Fruit fly (Drosophila melanogaster): ENCODE measurements around the gene CG42758.

The CG42758 gene

DNA sequence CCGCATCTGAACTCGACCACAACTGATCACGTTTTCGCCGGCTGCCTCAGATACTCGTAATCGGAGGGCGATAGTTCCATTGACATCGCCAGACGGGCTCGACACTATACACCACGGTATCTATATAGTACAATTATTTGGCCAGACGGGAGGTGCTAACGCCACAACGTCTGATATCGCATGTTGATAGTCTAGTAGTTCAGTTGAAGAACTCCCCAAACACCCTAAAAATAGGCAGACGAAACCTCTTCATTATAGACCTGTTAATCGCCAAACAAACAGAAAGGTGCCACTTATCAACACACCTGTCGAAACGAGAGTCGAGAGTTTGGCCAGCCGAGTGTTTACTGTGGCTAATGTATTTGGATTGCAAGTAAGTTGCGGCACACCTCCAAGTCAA, 12.2 kb upstream of the CG42758 start:
- TF ChIP-seq CG6854 (GFP tag; optimal IDR thresholded peaks at IDR 0.05) (no peak), Gug (GFP tag; IDR thresholded peaks at IDR 0.05) (no peak), Hr4 (GFP tag; optimal IDR thresholded peaks at IDR 0.05) (no peak), OdsH (GFP tag; optimal IDR thresholded peaks at IDR 0.05) (no peak), eg (GFP tag; IDR thresholded peaks at IDR 0.05) (no peak), vri (GFP tag; optimal IDR thresholded peaks at IDR 0.05) (no peak), svp (GFP tag) (peak; percentile 37), dac (GFP tag; optimal IDR thresholded peaks at IDR 0.05) (no peak), net (GFP tag; optimal IDR thresholded peaks at IDR 0.05) (no peak), CG6808 (GFP tag; optimal IDR thresholded peaks at IDR 0.05) (peak; percentile 20), pdm3 (GFP tag; optimal IDR thresholded peaks at IDR 0.05) (no peak), cyc (GFP tag; optimal IDR thresholded peaks at IDR 0.05) (no peak), CG9139 (GFP tag; optimal IDR thresholded peaks at IDR 0.05) (no peak), ss (GFP tag; optimal IDR thresholded peaks at IDR 0.05) (peak in 1 of 2 experiments; percentile 16), esn (GFP tag; optimal IDR thresholded peaks at IDR 0.05) (no peak), Eip78C (GFP tag) (peak; percentile 35), fkh (GFP tag; optimal IDR thresholded peaks at IDR 0.05) (peak; percentile 95), Met (GFP tag; optimal IDR thresholded peaks at IDR 0.05) (no peak), dsx (GFP tag; optimal IDR thresholded peaks at IDR 0.05; ENCODE audit: poor library complexity, severe bottlenecking) (peak; percentile 26), Ets96B (tag; optimal IDR thresholded peaks at IDR 0.05) (no peak), CG3919 (GFP tag; optimal IDR thresholded peaks at IDR 0.05) (no peak), CG32006 (GFP tag; optimal IDR thresholded peaks at IDR 0.05) (peak; percentile 3), fd59A (GFP tag; optimal IDR thresholded peaks at IDR 0.05) (no peak), CG11902 (GFP tag; optimal IDR thresholded peaks at IDR 0.05) (no peak), Hr38 (GFP tag; optimal IDR thresholded peaks at IDR 0.05) (no peak), Lpt (GFP tag; optimal IDR thresholded peaks at IDR 0.05) (no peak), CG16779 (tag; optimal IDR thresholded peaks at IDR 0.05) (no peak), CG1621 (tag; optimal IDR thresholded peaks at IDR 0.05) (no peak), CG11762 (GFP tag; optimal IDR thresholded peaks at IDR 0.05; ENCODE audit: insufficient read depth) (no peak), CG34406 (GFP tag; optimal IDR thresholded peaks at IDR 0.05) (no peak), lz (GFP tag; optimal IDR thresholded peaks at IDR 0.05) (no peak), CG3032 (tag; optimal IDR thresholded peaks at IDR 0.05) (no peak), Ets21C (GFP tag; optimal IDR thresholded peaks at IDR 0.05) (no peak), acj6 (GFP tag; optimal IDR thresholded peaks at IDR 0.05) (no peak)

DNA sequence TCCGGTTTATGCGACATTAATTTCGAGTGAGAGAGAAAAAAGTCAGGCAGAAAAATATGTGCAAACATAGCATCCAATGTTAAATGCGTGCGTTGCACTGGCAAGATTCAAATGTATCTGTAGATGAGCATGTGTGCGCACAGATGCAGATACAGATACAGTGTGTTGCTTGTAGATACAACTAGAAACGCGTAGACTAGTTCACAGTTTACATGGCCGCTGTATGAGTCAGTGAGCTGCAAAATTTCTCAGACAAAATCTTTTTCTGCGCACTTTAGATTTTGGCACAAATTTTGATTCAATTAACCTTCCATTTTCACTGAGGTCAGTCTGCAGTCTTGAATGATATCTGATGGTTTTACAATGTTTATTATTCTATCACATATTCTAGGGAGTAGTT, 11.1 kb upstream of the CG42758 start:
- peak; percentile 3 for TF ChIP-seq CG9139 (GFP tag; optimal IDR thresholded peaks at IDR 0.05)
- TF ChIP-seq CG15336 (GFP tag; IDR thresholded peaks at IDR 0.05): 0 out of 2 replicates have a peak, but pooled peaks have one; percentile 11
- TF ChIP-seq CG6808 (GFP tag; optimal IDR thresholded peaks at IDR 0.05): peak; percentile 22
- no peak for TF ChIP-seq CG8319 (GFP tag; optimal IDR thresholded peaks at IDR 0.05)
- no peak for TF ChIP-seq achi (GFP tag; optimal IDR thresholded peaks at IDR 0.05)
- TF ChIP-seq Lpt (GFP tag; optimal IDR thresholded peaks at IDR 0.05): peak; percentile 31
- TF ChIP-seq dsx (GFP tag; optimal IDR thresholded peaks at IDR 0.05; ENCODE audit: poor library complexity, severe bottlenecking): peak; percentile 6
- TF ChIP-seq CG6854 (GFP tag; optimal IDR thresholded peaks at IDR 0.05): no peak

DNA sequence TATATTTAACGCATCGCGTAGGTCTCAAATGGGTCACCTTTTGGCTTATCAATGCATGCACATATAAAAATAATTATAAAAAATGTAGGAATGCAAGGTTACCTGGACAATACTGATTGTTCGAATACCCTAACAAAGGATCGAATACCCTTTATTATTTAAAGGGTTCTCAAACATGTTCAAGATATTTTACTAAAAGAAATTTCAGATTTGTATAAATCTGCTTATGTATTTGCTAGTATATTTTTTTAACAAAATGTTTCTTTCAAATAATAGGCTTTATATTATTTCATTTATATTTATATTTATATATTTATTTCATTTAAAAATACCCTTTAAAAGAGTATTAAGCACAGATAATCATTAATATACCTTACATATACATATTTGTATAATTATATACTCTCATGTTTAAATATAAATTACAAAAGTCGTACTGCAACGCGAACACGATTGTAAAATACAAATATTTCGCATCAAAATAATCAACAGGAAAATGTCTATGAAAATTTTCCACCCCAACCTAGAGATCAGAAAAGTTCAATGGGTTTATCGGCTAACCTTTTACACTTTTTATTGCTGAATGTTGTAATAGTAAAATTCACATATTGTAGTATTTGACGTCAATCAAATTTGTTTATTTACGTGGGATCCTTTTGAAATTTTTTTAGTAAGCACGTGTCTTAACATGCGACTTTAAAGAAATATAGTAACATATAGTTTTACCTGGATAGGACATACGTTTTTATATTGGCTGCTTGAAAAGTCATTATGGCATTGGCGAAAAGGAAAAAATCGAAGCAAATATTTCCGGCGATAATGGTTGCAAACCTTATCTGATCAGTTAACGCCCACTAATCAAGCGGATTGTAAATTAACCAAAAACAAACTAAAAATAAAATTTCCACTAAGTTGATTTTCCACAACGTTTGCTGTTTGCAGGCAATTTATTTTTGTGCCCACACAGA, 10.2 kb upstream of the CG42758 start:
- peak; percentile 1 for TF ChIP-seq CG3032 (tag; optimal IDR thresholded peaks at IDR 0.05)
- no peak for TF ChIP-seq CG8632 (GFP tag; optimal IDR thresholded peaks at IDR 0.05)
- TF ChIP-seq Eip78C (GFP tag): peak; percentile 37
- TF ChIP-seq svp (GFP tag): peak; percentile 90

Data from whole organism, prepupa.